Worm (Caenorhabditis elegans) whole organism, late embryonic: Measurements from ENCODE around the gene aass-1.
A peak's percentile ranks its signal among the peaks of the same experiment; 100 is the strongest.

Source experiments
- C08G9.2 ChIP-seq: sonication (generic microtip); optimal IDR thresholded peaks from 2 replicates; lab custom pipeline; 2016; ENCODE audit warnings: mild to moderate bottlenecking, missing genetic modification characterization, moderate library complexity, missing compliant biosample characterization
- K02D7.2 ChIP-seq: sonication (generic microtip); optimal IDR thresholded peaks from 2 replicates; lab custom pipeline; 2017; ENCODE audit warnings: mild to moderate bottlenecking, missing genetic modification characterization, missing compliant biosample characterization
- Y22D7AL.16 ChIP-seq: sonication (generic microtip); optimal IDR thresholded peaks from 2 replicates; lab custom pipeline; 2016; ENCODE audit warnings: missing genetic modification characterization, missing compliant biosample characterization
- ama-1 ChIP-seq: fragments of 150-350 bp; optimal IDR thresholded peaks from 2 replicates; lab custom pipeline; 2014
- ceh-19 ChIP-seq: fragments of 200-800 bp; sonication (Bioruptor generic); optimal IDR thresholded peaks from 2 replicates; lab custom pipeline; 2018; ENCODE audit warnings: mild to moderate bottlenecking, missing genetic modification characterization, missing compliant biosample characterization
- ceh-24 ChIP-seq: sonication (generic microtip); optimal IDR thresholded peaks from 2 replicates; lab custom pipeline; 2016; ENCODE audit warnings: mild to moderate bottlenecking, missing genetic modification characterization, missing compliant biosample characterization
- ceh-30 ChIP-seq: fragments of 150-350 bp; optimal IDR thresholded peaks from 2 replicates; lab custom pipeline; 2014; ENCODE audit warnings: missing biosample characterization, missing genetic modification characterization
- ceh-31 ChIP-seq: sonication (generic microtip); optimal IDR thresholded peaks from 2 replicates; lab custom pipeline; 2016; ENCODE audit warnings: missing genetic modification characterization, missing compliant biosample characterization
- ceh-34 ChIP-seq: sonication (generic microtip); optimal IDR thresholded peaks from 2 replicates; lab custom pipeline; 2016; ENCODE audit warnings: mild to moderate bottlenecking, missing genetic modification characterization, missing compliant biosample characterization
- ceh-45 ChIP-seq: fragments of 200-800 bp; sonication (Bioruptor generic); IDR thresholded peaks from 2 replicates; pipeline ENCODE4 v1.3.6; 2022; ENCODE audit warnings: missing genetic modification reagents, missing genetic modification characterization, missing compliant biosample characterization
- ceh-48 ChIP-seq: sonication (generic microtip); optimal IDR thresholded peaks from 2 replicates; lab custom pipeline; 2016; ENCODE audit warnings: missing genetic modification characterization, inconsistent platforms, missing compliant biosample characterization
- ceh-9 ChIP-seq: sonication (generic microtip); optimal IDR thresholded peaks from 2 replicates; lab custom pipeline; 2016; ENCODE audit warnings: mild to moderate bottlenecking, missing genetic modification characterization, inconsistent platforms, missing compliant biosample characterization
- dmd-4 ChIP-seq: sonication (generic microtip); optimal IDR thresholded peaks from 2 replicates; lab custom pipeline; 2016; ENCODE audit warnings: borderline replicate concordance, missing genetic modification characterization, missing compliant biosample characterization
- dve-1 ChIP-seq: sonication (generic microtip); optimal IDR thresholded peaks from 2 replicates; lab custom pipeline; 2017; ENCODE audit warnings: antibody characterized with exemption, mild to moderate bottlenecking, missing genetic modification characterization, missing compliant biosample characterization
- elt-2 ChIP-seq: sonication (generic microtip); optimal IDR thresholded peaks from 2 replicates; lab custom pipeline; 2016; ENCODE audit warnings: missing genetic modification reagents, missing genetic modification characterization, missing compliant biosample characterization
- elt-4 ChIP-seq: sonication (generic microtip); optimal IDR thresholded peaks from 2 replicates; lab custom pipeline; 2016; ENCODE audit warnings: missing genetic modification characterization, missing compliant biosample characterization
- ets-4 ChIP-seq: sonication (generic microtip); optimal IDR thresholded peaks from 2 replicates; lab custom pipeline; 2016; ENCODE audit warnings: missing genetic modification characterization, missing compliant biosample characterization
- eyg-1 ChIP-seq: sonication (generic microtip); optimal IDR thresholded peaks from 2 replicates; lab custom pipeline; 2016; ENCODE audit warnings: missing genotype, missing genetic modification characterization, missing compliant biosample characterization
- fax-1 ChIP-seq: sonication (generic microtip); optimal IDR thresholded peaks from 2 replicates; lab custom pipeline; 2016; ENCODE audit warnings: missing genotype, missing genetic modification characterization, missing compliant biosample characterization
- hlh-13 ChIP-seq: fragments of 200-800 bp; sonication (Bioruptor generic); optimal IDR thresholded peaks from 2 replicates; lab custom pipeline; 2018; ENCODE audit warnings: mild to moderate bottlenecking, missing genetic modification characterization, missing compliant biosample characterization
- hlh-6 ChIP-seq: sonication (generic microtip); optimal IDR thresholded peaks from 2 replicates; lab custom pipeline; 2016; ENCODE audit warnings: missing genotype, missing genetic modification characterization, missing compliant biosample characterization
- hlh-8 ChIP-seq: sonication (generic microtip); optimal IDR thresholded peaks from 2 replicates; lab custom pipeline; 2016; ENCODE audit warnings: missing genotype, missing genetic modification characterization, missing compliant biosample characterization
- madf-2 ChIP-seq: sonication (generic microtip); optimal IDR thresholded peaks from 2 replicates; lab custom pipeline; 2017; ENCODE audit warnings: missing genetic modification characterization, missing compliant biosample characterization
- nfya-1 ChIP-seq: sonication (generic microtip); optimal IDR thresholded peaks from 2 replicates; lab custom pipeline; 2017; ENCODE audit warnings: missing genetic modification characterization, mild to moderate bottlenecking, missing compliant biosample characterization, antibody characterized with exemption, moderate library complexity
- nhr-232 ChIP-seq: sonication (generic microtip); optimal IDR thresholded peaks from 2 replicates; lab custom pipeline; 2016; ENCODE audit warnings: missing genetic modification characterization, missing compliant biosample characterization
- odd-2 ChIP-seq: sonication (generic microtip); optimal IDR thresholded peaks from 2 replicates; lab custom pipeline; 2017; ENCODE audit warnings: antibody characterized with exemption, mild to moderate bottlenecking, missing genetic modification characterization, missing compliant biosample characterization
- pag-3 ChIP-seq: sonication (generic microtip); optimal IDR thresholded peaks from 2 replicates; lab custom pipeline; 2016; ENCODE audit warnings: missing compliant biosample characterization, missing genetic modification characterization, borderline replicate concordance
- pat-9 ChIP-seq: fragments of 200-800 bp; sonication (Bioruptor generic); optimal IDR thresholded peaks from 2 replicates; lab custom pipeline; 2018; ENCODE audit warnings: mild to moderate bottlenecking, missing genetic modification characterization, moderate library complexity, missing compliant biosample characterization
- pax-1 ChIP-seq: fragments of 150-350 bp; optimal IDR thresholded peaks from 2 replicates; lab custom pipeline; 2014; ENCODE audit warnings: missing biosample characterization, missing genetic modification characterization
- pqm-1 ChIP-seq: sonication (generic microtip); optimal IDR thresholded peaks from 2 replicates; lab custom pipeline; 2016; ENCODE audit warnings: missing genetic modification characterization, missing compliant biosample characterization
- ref-2 ChIP-seq: sonication (generic microtip); optimal IDR thresholded peaks from 2 replicates; lab custom pipeline; 2016; ENCODE audit warnings: missing genetic modification characterization, missing compliant biosample characterization
- sdc-2 ChIP-seq: sonication (generic microtip); optimal IDR thresholded peaks from 2 replicates; lab custom pipeline; 2016; ENCODE audit warnings: missing genotype, missing genetic modification characterization, missing compliant biosample characterization
- tbx-2 ChIP-seq: sonication (generic microtip); optimal IDR thresholded peaks from 2 replicates; lab custom pipeline; 2016; ENCODE audit warnings: missing genetic modification characterization, missing compliant biosample characterization
- unc-3 ChIP-seq, 2 experiments: fragments of 200-800 bp in 1 of 2; sonication (Bioruptor generic) in 1 of 2; sonication (generic microtip) in 1 of 2; conservative IDR thresholded peaks in 1 of 2; optimal IDR thresholded peaks in 1 of 2; 2 replicates each; pipeline versions ENCODE4 v1.3.6 to Lab custom; 2016 to 2022; ENCODE audit warnings: missing compliant biosample characterization in 2 of 2, missing genetic modification characterization in 2 of 2, missing genetic modification reagents in 1 of 2
- unc-42 ChIP-seq: sonication (generic microtip); optimal IDR thresholded peaks from 2 replicates; lab custom pipeline; 2016; ENCODE audit warnings: missing genotype, missing genetic modification characterization, missing compliant biosample characterization
- unc-86 ChIP-seq: sonication (generic microtip); optimal IDR thresholded peaks from 2 replicates; lab custom pipeline; 2016; ENCODE audit warnings: missing genetic modification characterization, missing compliant biosample characterization
- ztf-16 ChIP-seq: sonication (generic microtip); optimal IDR thresholded peaks from 2 replicates; lab custom pipeline; 2017; ENCODE audit warnings: missing genetic modification characterization, missing compliant biosample characterization

Gene aass-1

DNA sequence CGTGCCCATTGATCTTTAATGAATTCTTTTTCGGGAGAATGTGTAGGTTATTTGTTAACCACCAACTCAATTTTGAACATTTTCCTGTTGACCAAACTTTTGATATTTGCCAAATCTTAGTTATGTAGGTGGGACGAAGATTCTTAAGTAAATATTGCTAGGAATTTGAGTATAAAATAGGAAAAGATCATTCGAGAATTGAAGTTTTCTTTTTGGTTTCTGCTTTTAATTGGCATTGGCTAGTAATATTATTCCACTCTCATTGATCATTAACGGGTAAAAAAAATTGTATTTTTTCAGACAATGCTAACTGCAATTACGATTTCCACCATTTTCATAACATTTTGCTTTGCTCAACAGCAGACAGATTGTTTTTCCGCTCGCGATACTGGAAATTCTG is 21.2 kb downstream of the aass-1 start, which contains the start of gene T21D12.12:
Gene T21D12.12, plus strand, starts transcription at position 301 of the 400 bp plus-strand sequence.
- TF ChIP-seq ref-2 (tag; lab: Kevin White, UChicago) (no peak), ama-1 (no peak), odd-2 (tag; lab: Kevin White, UChicago) (no peak), K02D7.2 (no peak), tbx-2 (no peak), ceh-45 (GFP tag; lab: Robert Waterston, UW) (no peak), hlh-6 (tag; lab: Kevin White, UChicago) (no peak)

DNA sequence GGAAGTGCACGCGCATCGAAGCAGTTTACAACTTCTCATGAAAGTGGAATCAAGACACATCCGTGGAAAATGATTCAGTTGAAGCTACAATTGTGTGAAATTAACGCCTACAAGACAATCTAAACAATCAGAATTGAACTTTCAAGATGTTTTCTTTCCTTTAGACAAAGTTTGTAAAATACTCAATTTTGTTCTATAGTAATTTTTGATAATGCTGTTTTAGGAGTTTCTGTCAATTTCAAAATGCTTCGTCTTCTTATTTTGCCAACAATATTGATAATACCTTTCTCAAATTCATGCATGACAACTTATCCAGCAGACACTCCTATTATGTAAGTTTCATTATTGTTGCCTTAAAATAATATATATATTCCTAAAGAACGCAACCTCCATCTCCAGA is 24.2 kb downstream of the aass-1 start, which contains the start of gene T21D12.11:
Gene T21D12.11, plus strand, starts transcription at position 301 of the 400 bp plus-strand sequence.
- TF ChIP-seq hlh-8 (tag; lab: Kevin White, UChicago), result no peak
- no peak for TF ChIP-seq ceh-34 (tag; lab: Kevin White, UChicago)
- TF ChIP-seq pax-1 (tag; lab: Kevin White, UChicago), result no peak
- no peak for TF ChIP-seq nhr-232 (tag; lab: Kevin White, UChicago)
- TF ChIP-seq ceh-31 (tag; lab: Kevin White, UChicago), result no peak
- TF ChIP-seq C08G9.2, result no peak
- no peak for TF ChIP-seq hlh-6 (tag; lab: Kevin White, UChicago)
- TF ChIP-seq ets-4 (tag; lab: Kevin White, UChicago), result no peak
- no peak for TF ChIP-seq elt-4 (tag; lab: Kevin White, UChicago)

DNA sequence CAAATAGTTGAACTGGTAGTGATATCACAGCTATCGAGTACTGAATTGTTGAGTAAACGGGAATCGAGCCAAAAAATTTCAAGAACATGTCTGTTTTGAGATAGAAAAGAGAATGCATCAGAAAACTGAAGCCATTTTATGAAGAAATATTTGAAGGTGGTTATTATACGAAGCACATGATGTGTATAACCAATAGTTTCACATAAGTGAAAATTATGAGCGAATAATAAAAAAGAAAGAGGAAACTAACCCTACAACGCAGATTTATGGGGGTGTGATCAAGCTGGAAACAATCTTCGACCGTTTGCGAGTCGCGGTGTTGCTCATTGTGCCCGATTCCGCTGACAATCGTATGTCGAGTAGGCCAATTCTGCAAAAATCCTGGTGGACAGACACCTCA is 28.4 kb downstream of the aass-1 start, which contains the start of gene srh-282:
Gene srh-282, minus strand, starts transcription at position 101 of the 400 bp plus-strand sequence.
- no peak for TF ChIP-seq ceh-9
- no peak for TF ChIP-seq sdc-2
- no peak for TF ChIP-seq fax-1 (tag; lab: Kevin White, UChicago)
- TF ChIP-seq ceh-24 (tag; lab: Kevin White, UChicago), result no peak
- no peak for TF ChIP-seq unc-3 (GFP tag; conservative IDR thresholded peaks at IDR 0.05; lab: Robert Waterston, UW)
- no peak for TF ChIP-seq unc-3 (tag; optimal IDR thresholded peaks at IDR 0.05; lab: Kevin White, UChicago)
- TF ChIP-seq pax-1 (tag; lab: Kevin White, UChicago), result no peak
- no peak for TF ChIP-seq madf-2
- TF ChIP-seq pag-3, result no peak
- TF ChIP-seq eyg-1 (tag; lab: Kevin White, UChicago), result no peak
- TF ChIP-seq ceh-30 (tag; lab: Kevin White, UChicago), result no peak
- TF ChIP-seq hlh-13 (GFP tag; lab: Kevin White, UChicago), result no peak
- no peak for TF ChIP-seq pqm-1
- no peak for TF ChIP-seq ceh-48 (tag; lab: Kevin White, UChicago)

DNA sequence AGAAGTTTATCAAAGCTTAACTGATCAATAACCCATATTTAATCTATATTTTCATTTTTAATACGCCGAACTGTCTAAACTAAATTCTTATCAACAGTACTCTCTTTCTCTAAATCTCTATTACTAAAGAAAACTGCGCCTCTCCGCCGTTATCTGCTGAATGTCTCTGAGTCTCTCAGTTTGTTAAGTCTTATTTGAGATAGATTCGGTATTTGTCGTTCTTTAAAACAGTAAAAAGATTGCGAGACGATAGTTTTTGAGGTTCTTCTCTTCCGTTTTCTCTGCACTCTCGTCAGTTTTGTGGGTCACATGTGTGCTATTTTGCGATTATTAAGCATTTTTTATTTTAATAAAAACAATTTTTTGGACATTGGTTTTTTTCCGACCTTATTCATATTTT is 29.2 kb downstream of the aass-1 start, which contains the start of gene sma-10:
Gene sma-10, plus strand, starts transcription at position 236 of the 400 bp plus-strand sequence.
- TF ChIP-seq elt-2 (tag; lab: Kevin White, UChicago), result peak; percentile 63
- TF ChIP-seq fax-1 (tag; lab: Kevin White, UChicago), result no peak
- peak; percentile 13 for TF ChIP-seq dve-1 (tag; lab: Kevin White, UChicago)
- TF ChIP-seq, all 69 proteins: peak for 2

DNA sequence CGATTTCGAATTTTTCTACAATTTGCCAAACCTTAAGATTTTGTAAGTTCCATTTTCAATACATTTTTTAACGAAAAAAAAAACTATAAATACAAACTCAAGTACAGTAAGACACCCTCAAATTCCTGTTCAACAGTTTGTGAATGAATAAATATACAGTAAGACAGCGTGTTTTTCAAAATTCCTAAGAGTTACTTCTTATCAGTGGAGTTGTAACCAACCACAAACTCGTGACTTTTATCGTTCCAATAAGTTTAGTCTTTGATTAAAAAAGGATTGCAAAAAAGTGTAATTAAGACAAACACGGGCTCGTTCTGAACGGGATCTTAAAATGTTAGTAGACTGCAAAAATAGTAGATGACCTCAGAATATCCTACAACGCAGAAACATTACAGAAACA is 30.2 kb downstream of the aass-1 start:
- TF ChIP-seq pat-9 (tag; lab: Kevin White, UChicago) (no peak), tbx-2 (no peak), ztf-16 (tag; lab: Kevin White, UChicago) (no peak), ceh-19 (GFP tag; lab: Kevin White, UChicago) (no peak), unc-86 (tag; lab: Kevin White, UChicago) (no peak), dmd-4 (tag; lab: Kevin White, UChicago) (no peak), unc-42 (no peak), Y22D7AL.16 (no peak), nfya-1 (tag; lab: Kevin White, UChicago) (no peak)
- TF ChIP-seq, all 69 proteins: peak for 0
